Fruit fly (Drosophila melanogaster): ENCODE results near the gene okr.

Gene okr

dm6 chr2L:3037153-3037579 lies 44.6 kb upstream of the okr start, which contains the start of the genes CG17260 and SerRS (continued):
- peak; percentile 92 for TF ChIP-seq CG3032 (tag; optimal IDR thresholded peaks at IDR 0.05)
- TF ChIP-seq CG8319 (GFP tag; optimal IDR thresholded peaks at IDR 0.05), result peak; percentile 91
- peak; percentile 92 for TF ChIP-seq eg (GFP tag; IDR thresholded peaks at IDR 0.05)
- TF ChIP-seq fd59A (GFP tag; optimal IDR thresholded peaks at IDR 0.05), result peak; percentile 70
- peak; percentile 96 for TF ChIP-seq Hr4 (GFP tag; optimal IDR thresholded peaks at IDR 0.05)
- peak; percentile 92 for TF ChIP-seq Ets21C (GFP tag; optimal IDR thresholded peaks at IDR 0.05)
- TF ChIP-seq CG6792 (GFP tag; optimal IDR thresholded peaks at IDR 0.05), result peak; percentile 90
- TF ChIP-seq ss (GFP tag; optimal IDR thresholded peaks at IDR 0.05), result no peak
- peak; percentile 95 for TF ChIP-seq cyc (GFP tag; optimal IDR thresholded peaks at IDR 0.05)
- peak; percentile 96 for TF ChIP-seq esn (GFP tag; optimal IDR thresholded peaks at IDR 0.05)
- TF ChIP-seq Lpt (GFP tag; optimal IDR thresholded peaks at IDR 0.05), result peak; percentile 92
- TF ChIP-seq pdm3 (GFP tag; optimal IDR thresholded peaks at IDR 0.05), result peak; percentile 95

DNA sequence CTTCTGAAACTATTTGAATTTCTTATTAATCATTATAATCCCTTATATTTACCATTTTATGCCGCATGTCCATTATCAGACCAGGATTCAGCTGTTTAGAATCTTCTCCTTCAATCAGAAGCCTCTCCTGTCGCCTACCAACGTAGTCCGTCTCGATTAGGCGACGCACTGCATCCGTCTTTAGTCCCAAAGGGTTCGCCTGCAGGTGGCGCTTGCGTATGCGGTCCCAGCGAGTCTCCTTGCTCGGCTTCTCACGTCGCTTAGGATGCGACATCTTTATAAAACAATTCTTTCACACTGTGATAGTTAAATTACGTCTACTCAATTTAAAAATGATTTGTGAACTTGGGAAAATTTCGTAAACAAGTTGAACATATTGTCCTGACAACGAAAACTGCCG lies 42.4 kb upstream of the okr start, which contains the start of gene CG17258:
Gene CG17258, minus strand, starts transcription at position 380 of the 400 bp plus-strand sequence.
- no peak for TF ChIP-seq dsx (GFP tag; optimal IDR thresholded peaks at IDR 0.05; ENCODE audit: poor library complexity, severe bottlenecking)
- TF ChIP-seq CG9139 (GFP tag; optimal IDR thresholded peaks at IDR 0.05), result no peak
- no peak for TF ChIP-seq CG6276 (GFP tag; optimal IDR thresholded peaks at IDR 0.05)
- TF ChIP-seq Ets96B (tag; optimal IDR thresholded peaks at IDR 0.05), result no peak
- no peak for TF ChIP-seq esn (GFP tag; optimal IDR thresholded peaks at IDR 0.05)
- TF ChIP-seq vri (GFP tag; optimal IDR thresholded peaks at IDR 0.05), result no peak
- no peak for TF ChIP-seq eg (GFP tag; IDR thresholded peaks at IDR 0.05)
- TF ChIP-seq Blimp-1 (GFP tag; optimal IDR thresholded peaks at IDR 0.05), result no peak
- no peak for TF ChIP-seq CG6792 (GFP tag; optimal IDR thresholded peaks at IDR 0.05)
- no peak for TF ChIP-seq CG16779 (tag; optimal IDR thresholded peaks at IDR 0.05)
- no peak for TF ChIP-seq CG15336 (GFP tag; IDR thresholded peaks at IDR 0.05)
- TF ChIP-seq CG6808 (GFP tag; optimal IDR thresholded peaks at IDR 0.05), result no peak
- TF ChIP-seq fkh (GFP tag; optimal IDR thresholded peaks at IDR 0.05), result no peak
- no peak for TF ChIP-seq lz (GFP tag; optimal IDR thresholded peaks at IDR 0.05)

DNA sequence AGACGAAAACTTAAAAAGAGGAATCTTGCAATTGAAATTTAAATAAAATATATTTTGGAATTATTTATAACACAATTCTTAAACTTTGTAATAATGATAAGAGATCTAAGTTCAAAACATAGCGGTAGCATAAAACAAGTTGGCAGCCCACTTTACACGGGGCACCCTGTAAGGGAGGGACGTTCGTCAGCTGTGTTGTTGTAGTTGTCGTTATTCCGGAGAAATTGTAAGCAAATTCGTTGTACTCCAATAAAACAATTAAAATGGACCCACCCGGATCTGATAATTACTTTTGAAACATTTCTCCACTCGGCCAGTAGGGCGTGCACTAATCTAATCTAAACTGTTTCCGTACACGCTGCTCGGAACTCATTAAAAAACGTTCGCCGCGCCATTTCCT lies 37.8 kb upstream of the okr start, which contains the start of gene GABPI:
Gene GABPI, plus strand, starts transcription at position 190 of the 400 bp plus-strand sequence.
- TF ChIP-seq topi (GFP tag; optimal IDR thresholded peaks at IDR 0.05), result no peak
- peak; percentile 51; the same call in 2 of the 3 replicates for TF ChIP-seq CG6163 (GFP tag; IDR thresholded peaks at IDR 0.05)
- no peak for TF ChIP-seq CG10669 (GFP tag; optimal IDR thresholded peaks at IDR 0.05)
- peak; percentile 64 for TF ChIP-seq CG1621 (tag; optimal IDR thresholded peaks at IDR 0.05)
- TF ChIP-seq CG6792 (GFP tag; optimal IDR thresholded peaks at IDR 0.05), result no peak
- TF ChIP-seq CG8119 (GFP tag; IDR thresholded peaks at IDR 0.05), result no peak
- TF ChIP-seq CG6276 (GFP tag; optimal IDR thresholded peaks at IDR 0.05), result no peak
- no peak for TF ChIP-seq CG10631 (GFP tag; optimal IDR thresholded peaks at IDR 0.05)
- no peak for TF ChIP-seq CG31627 (GFP tag; optimal IDR thresholded peaks at IDR 0.05)
- no peak for TF ChIP-seq Ets21C (GFP tag; optimal IDR thresholded peaks at IDR 0.05)
- no peak for TF ChIP-seq dsx (GFP tag; optimal IDR thresholded peaks at IDR 0.05; ENCODE audit: poor library complexity, severe bottlenecking)
- TF ChIP-seq CG3032 (tag; optimal IDR thresholded peaks at IDR 0.05), result no peak
- TF ChIP-seq ss (GFP tag; optimal IDR thresholded peaks at IDR 0.05), result no peak
- TF ChIP-seq esn (GFP tag; optimal IDR thresholded peaks at IDR 0.05), result peak; percentile 35
- no peak for TF ChIP-seq CG8319 (GFP tag; optimal IDR thresholded peaks at IDR 0.05)
- no peak for TF ChIP-seq Hr4 (GFP tag; optimal IDR thresholded peaks at IDR 0.05)
- no peak for TF ChIP-seq spab (GFP tag; optimal IDR thresholded peaks at IDR 0.05)
- no peak for TF ChIP-seq lz (GFP tag; optimal IDR thresholded peaks at IDR 0.05)

- TF ChIP-seq esn (GFP tag; optimal IDR thresholded peaks at IDR 0.05) (peak; percentile 16), Ets21C (GFP tag; optimal IDR thresholded peaks at IDR 0.05) (no peak), CG31627 (GFP tag; optimal IDR thresholded peaks at IDR 0.05) (peak; percentile 8), Sox15 (GFP tag; optimal IDR thresholded peaks at IDR 0.05) (no peak)
Observed at dm6 chr2L:3029012-3029411, 36.5 kb upstream of the okr start, which contains the start of the genes Sf3b2 and CG17219. TSS of gene Sf3b2 (minus strand) at chr2L:3029168. TSS of gene CG17219 (plus strand) at chr2L:3029253.
